Worm (Caenorhabditis elegans): ENCODE results near the gene F54D1.1.

The F54D1.1 gene

DNA sequence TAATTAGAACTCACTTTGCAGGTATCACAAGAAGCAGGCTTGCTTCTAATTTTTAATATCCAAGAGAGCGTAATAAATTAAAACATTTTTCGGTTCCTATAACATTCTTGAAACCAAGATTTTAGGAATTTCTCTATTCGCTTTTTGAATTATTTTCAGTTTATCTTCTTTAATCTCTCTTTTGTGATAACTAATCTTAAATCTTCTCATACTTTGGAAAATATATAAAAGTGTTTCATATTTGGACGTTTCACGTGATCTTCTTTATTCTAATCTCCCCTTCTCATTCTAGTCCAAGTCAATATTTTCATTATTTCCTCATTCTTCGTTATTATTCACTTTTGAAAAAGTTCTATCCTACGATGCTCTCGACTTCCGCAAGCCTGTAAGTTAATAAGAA is at the start of gene F54D1.1:
TSS of gene F54D1.1 (plus strand) at position 301 of the 400 bp plus-strand sequence.
- TF ChIP-seq elt-3 (tag; optimal IDR thresholded peaks at IDR 0.05) (no peak), nhr-12 (tag; optimal IDR thresholded peaks at IDR 0.05) (no peak), peb-1 (tag; optimal IDR thresholded peaks at IDR 0.05) (no peak), C34F6.9 (tag; optimal IDR thresholded peaks at IDR 0.05) (no peak), nhr-77 (tag; optimal IDR thresholded peaks at IDR 0.05) (no peak), mab-5 (tag; optimal IDR thresholded peaks at IDR 0.05) (no peak), nhr-6 (tag; optimal IDR thresholded peaks at IDR 0.05) (no peak), blmp-1 (tag; optimal IDR thresholded peaks at IDR 0.05; ENCODE audit: insufficient read depth) (no peak), aly-2 (tag; optimal IDR thresholded peaks at IDR 0.05) (no peak)

ce11 chrIV:11212978-11213377 is 48.7 kb upstream of the F54D1.1 start:
- TF ChIP-seq lin-13 (GFP tag; optimal IDR thresholded peaks at IDR 0.05): no peak

DNA sequence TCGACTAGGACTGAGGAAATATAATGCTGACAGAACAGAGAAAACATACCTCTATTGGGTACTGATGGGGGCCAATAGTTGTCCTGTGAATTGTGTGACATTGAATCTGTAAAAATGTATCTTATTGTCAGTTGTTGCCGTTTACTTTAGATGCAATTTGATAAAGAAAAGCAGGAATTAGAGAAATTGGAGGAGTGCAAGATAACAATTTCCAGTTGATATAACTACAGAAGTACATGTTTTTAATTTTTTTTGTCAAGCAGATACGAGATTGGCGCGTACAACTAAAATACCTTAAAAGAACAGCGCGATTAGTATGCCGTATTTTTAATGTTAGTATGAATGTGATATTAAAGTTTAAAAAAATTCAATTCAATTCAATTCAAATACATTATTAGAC is 43.6 kb upstream of the F54D1.1 start, which contains the start of gene zip-6:
TSS of gene zip-6 (minus strand) at position 101 of the 400 bp plus-strand sequence.
- no peak for TF ChIP-seq aly-2 (tag; optimal IDR thresholded peaks at IDR 0.05)
- no peak for TF ChIP-seq nhr-23 (tag; optimal IDR thresholded peaks at IDR 0.05)
- TF ChIP-seq skn-1 (tag; optimal IDR thresholded peaks at IDR 0.05): no peak

DNA sequence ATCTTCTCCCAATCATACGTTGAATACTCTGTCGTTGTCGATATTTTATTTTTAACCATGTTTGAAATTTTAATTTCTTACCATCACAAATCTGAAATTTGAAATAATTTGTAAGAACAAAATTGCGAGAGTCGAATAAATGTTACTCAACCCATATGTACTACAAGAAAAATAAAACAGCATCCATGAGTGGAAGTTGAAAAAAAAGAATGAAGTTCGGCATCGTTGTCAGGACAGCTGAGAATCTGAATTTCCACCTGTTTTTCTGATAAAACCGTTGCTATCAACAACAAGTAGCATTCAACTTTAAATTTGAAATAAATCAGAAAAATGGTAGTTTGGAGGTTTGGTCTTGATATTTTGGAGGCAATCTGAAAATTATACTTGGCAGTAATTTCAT is 37.8 kb upstream of the F54D1.1 start, which contains the start of gene C29F4.3:
TSS of gene C29F4.3 (minus strand) at position 101 of the 400 bp plus-strand sequence.
- TF ChIP-seq Y55F3AM.14 (GFP tag; optimal IDR thresholded peaks at IDR 0.05) (no peak), C34F6.9 (tag; optimal IDR thresholded peaks at IDR 0.05) (no peak), ceh-82 (tag; optimal IDR thresholded peaks at IDR 0.05) (no peak), sma-3 (GFP tag; optimal IDR thresholded peaks at IDR 0.05) (no peak)

ce11 chrIV:11225206-11225605 is 36.4 kb upstream of the F54D1.1 start, which contains the start of gene col-125:
col-125 (plus strand) TSS chrIV:11225506.
- TF ChIP-seq F13H6.1 (tag; optimal IDR thresholded peaks at IDR 0.05) (no peak), blmp-1 (tag; optimal IDR thresholded peaks at IDR 0.05; ENCODE audit: insufficient read depth) (peak; percentile 22), unc-55 (GFP tag; optimal IDR thresholded peaks at IDR 0.05) (no peak), ceh-16 (tag; optimal IDR thresholded peaks at IDR 0.05) (no peak), mdl-1 (tag; optimal IDR thresholded peaks at IDR 0.05) (no peak), skn-1 (tag; optimal IDR thresholded peaks at IDR 0.05) (no peak), R02D3.7 (tag; optimal IDR thresholded peaks at IDR 0.05) (no peak)

DNA sequence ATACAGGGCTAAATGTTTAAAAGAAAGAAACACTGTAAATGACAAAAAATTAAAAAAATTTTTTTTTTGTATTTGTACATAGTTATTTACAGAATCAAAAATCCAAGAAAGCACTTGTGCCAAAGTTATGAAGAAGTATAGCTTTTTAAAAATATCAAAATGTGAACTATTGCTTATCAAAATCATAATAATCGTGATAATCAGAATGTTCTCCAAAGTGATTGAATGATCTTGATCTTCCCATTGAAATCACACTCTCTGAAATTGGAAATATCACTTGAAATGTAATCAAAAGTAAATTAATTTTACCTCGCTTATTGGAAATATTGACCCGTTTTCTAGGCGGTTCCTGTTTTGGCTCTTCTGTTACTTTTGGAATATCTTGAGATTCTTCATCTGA is 35.1 kb upstream of the F54D1.1 start:
- TF ChIP-seq peb-1 (tag; optimal IDR thresholded peaks at IDR 0.05): no peak
- TF ChIP-seq ztf-11 (tag; optimal IDR thresholded peaks at IDR 0.05): no peak
- peak; percentile 53 for TF ChIP-seq nhr-25 (tag; optimal IDR thresholded peaks at IDR 0.05)

- TF ChIP-seq ceh-82 (tag; optimal IDR thresholded peaks at IDR 0.05) (no peak), ZK546.5 (tag; optimal IDR thresholded peaks at IDR 0.05) (no peak), mbf-1 (tag; optimal IDR thresholded peaks at IDR 0.05) (no peak), C34F6.9 (tag; optimal IDR thresholded peaks at IDR 0.05) (no peak), ztf-4 (tag; optimal IDR thresholded peaks at IDR 0.05) (no peak), snpc-4 (tag; optimal IDR thresholded peaks at IDR 0.05) (no peak), sma-9 (GFP tag; optimal IDR thresholded peaks at IDR 0.05) (no peak), sma-9 (tag; optimal IDR thresholded peaks at IDR 0.05) (no peak), nhr-11 (tag; optimal IDR thresholded peaks at IDR 0.05) (no peak), nhr-77 (tag; optimal IDR thresholded peaks at IDR 0.05) (no peak), nhr-12 (tag; optimal IDR thresholded peaks at IDR 0.05) (no peak), nhr-237 (tag; optimal IDR thresholded peaks at IDR 0.05) (no peak), unc-62 (GFP tag; optimal IDR thresholded peaks at IDR 0.05) (no peak), nhr-10 (tag; optimal IDR thresholded peaks at IDR 0.05) (no peak), nhr-25 (tag; optimal IDR thresholded peaks at IDR 0.05) (no peak), skn-1 (tag; optimal IDR thresholded peaks at IDR 0.05) (no peak), ceh-16 (tag; optimal IDR thresholded peaks at IDR 0.05) (no peak), R02D3.7 (tag; optimal IDR thresholded peaks at IDR 0.05) (no peak), nhr-21 (tag; optimal IDR thresholded peaks at IDR 0.05) (no peak), dmd-4 (tag; optimal IDR thresholded peaks at IDR 0.05) (no peak)
Observed at ce11 chrIV:11229013-11229412, 32.6 kb upstream of the F54D1.1 start.

Measured in whole organism, L2 larva.